Worm (Caenorhabditis elegans): ENCODE data around the gene B0222.11.

ce11 chrV:9175218-9175837 is 7.3 kb upstream of the B0222.11 start, which contains the start of gene spas-1:
- no peak for TF ChIP-seq Y55F3AM.14 (GFP tag; optimal IDR thresholded peaks at IDR 0.05)
- no peak for TF ChIP-seq nhr-12 (tag; optimal IDR thresholded peaks at IDR 0.05)
